Fruit fly (Drosophila melanogaster) whole organism, embryonic: ENCODE results near the gene CG11695.

ENCODE experiments used
- Abd-B ChIP-seq: fragments of 200-800 bp; sonication (Bioruptor generic); optimal IDR thresholded peaks from 2 replicates; lab custom pipeline; 2018; ENCODE audit warnings: missing biosample characterization, mild to moderate bottlenecking, missing genetic modification characterization, moderate library complexity
- Atf6 ChIP-seq: fragments of 200-800 bp; sonication (Bioruptor generic); IDR thresholded peaks from 2 replicates; pipeline ENCODE4 v1.3.6; 2022; ENCODE audit warnings: missing biosample characterization, missing genetic modification characterization
- B-H2 ChIP-seq: fragments of 200-800 bp; sonication (Bioruptor generic); optimal IDR thresholded peaks from 2 replicates; lab custom pipeline; 2018; ENCODE audit warnings: missing biosample characterization, mild to moderate bottlenecking, missing genetic modification characterization
- CG10654 ChIP-seq: fragments of 200-800 bp; sonication (Bioruptor generic); optimal IDR thresholded peaks from 2 replicates; lab custom pipeline; 2016; ENCODE audit warnings: missing biosample characterization, missing genetic modification characterization
- CG10959 ChIP-seq: fragments of 200-800 bp; sonication (Bioruptor generic); IDR thresholded peaks from 2 replicates; pipeline ENCODE4 v1.3.6; 2022; ENCODE audit warnings: missing biosample characterization, missing genetic modification characterization
- CG11398 ChIP-seq: fragments of 200-800 bp; sonication (Bioruptor generic); optimal IDR thresholded peaks from 2 replicates; lab custom pipeline; 2016; ENCODE audit warnings: missing biosample characterization, missing genetic modification characterization
- CG11456 ChIP-seq: fragments of 200-800 bp; sonication (Bioruptor generic); IDR thresholded peaks from 3 replicates; pipeline ENCODE4 v1.3.6; 2022; ENCODE audit warnings: missing biosample characterization, missing genetic modification characterization
- CG12219 ChIP-seq: fragments of 200-800 bp; sonication (Bioruptor generic); optimal IDR thresholded peaks from 3 replicates; lab custom pipeline; 2018; ENCODE audit warnings: missing biosample characterization, mild to moderate bottlenecking, missing genetic modification characterization
- CG12391 ChIP-seq: fragments of 200-800 bp; sonication (Bioruptor generic); optimal IDR thresholded peaks from 3 replicates; lab custom pipeline; 2018; ENCODE audit warnings: missing biosample characterization, mild to moderate bottlenecking, missing genetic modification characterization, moderate library complexity
- CG12659 ChIP-seq: fragments of 200-800 bp; sonication (Bioruptor generic); optimal IDR thresholded peaks from 3 replicates; lab custom pipeline; 2017; ENCODE audit warnings: mild to moderate bottlenecking, missing biosample characterization, missing genetic modification reagents, missing genetic modification characterization
- CG12942 ChIP-seq: fragments of 200-800 bp; sonication (Bioruptor generic); optimal IDR thresholded peaks from 3 replicates; lab custom pipeline; 2016; ENCODE audit warnings: missing biosample characterization, missing genetic modification characterization
- CG14860 ChIP-seq: fragments of 200-800 bp; sonication (Bioruptor generic); IDR thresholded peaks from 3 replicates; pipeline ENCODE4 v1.3.6; 2022; ENCODE audit warnings: missing biosample characterization, missing genetic modification characterization; ENCODE audit not compliant: partially characterized antibody
- CG15514 ChIP-seq: fragments of 200-800 bp; sonication (Bioruptor generic); optimal IDR thresholded peaks from 3 replicates; lab custom pipeline; 2017; ENCODE audit warnings: missing biosample characterization, missing genetic modification characterization, mild to moderate bottlenecking, moderate library complexity, missing genetic modification reagents
- CG18476 ChIP-seq: fragments of 200-800 bp; sonication (Bioruptor generic); optimal IDR thresholded peaks from 2 replicates; lab custom pipeline; 2016; ENCODE audit warnings: missing biosample characterization, mild to moderate bottlenecking, missing genetic modification characterization
- CG18764 ChIP-seq: fragments of 200-800 bp; sonication (Bioruptor generic); optimal IDR thresholded peaks from 3 replicates; lab custom pipeline; 2016; ENCODE audit warnings: missing biosample characterization, missing genetic modification characterization
- CG2199 ChIP-seq: fragments of 200-800 bp; sonication (Bioruptor generic); IDR thresholded peaks from 3 replicates; pipeline ENCODE4 v1.3.6; 2022; ENCODE audit warnings: missing biosample characterization, missing genetic modification characterization
- CG2202 ChIP-seq: fragments of 200-800 bp; sonication (Bioruptor generic); optimal IDR thresholded peaks from 2 replicates; lab custom pipeline; 2018; ENCODE audit warnings: missing biosample characterization, mild to moderate bottlenecking, missing genetic modification characterization
- CG4360 ChIP-seq: fragments of 200-800 bp; sonication (Bioruptor generic); IDR thresholded peaks from 2 replicates; pipeline ENCODE4 v1.3.6; 2022; ENCODE audit warnings: missing biosample characterization, missing genetic modification characterization
- CG4424 ChIP-seq: fragments of 200-800 bp; sonication (Bioruptor generic); optimal IDR thresholded peaks from 3 replicates; lab custom pipeline; 2016; ENCODE audit warnings: missing biosample characterization, missing genetic modification characterization
- CG5180 ChIP-seq: fragments of 200-800 bp; sonication (Bioruptor generic); optimal IDR thresholded peaks from 3 replicates; lab custom pipeline; 2017; ENCODE audit warnings: missing biosample characterization, missing genetic modification characterization, mild to moderate bottlenecking, moderate library complexity, missing genetic modification reagents
- CG7357 ChIP-seq: fragments of 200-800 bp; sonication (Bioruptor generic); IDR thresholded peaks from 3 replicates; pipeline ENCODE4 v1.3.6; 2022; ENCODE audit warnings: missing biosample characterization, missing genetic modification characterization
- CG8388 ChIP-seq: fragments of 200-800 bp; sonication (Bioruptor generic); optimal IDR thresholded peaks from 2 replicates; lab custom pipeline; 2019; ENCODE audit warnings: missing biosample characterization, mild to moderate bottlenecking, missing genetic modification characterization, moderate library complexity
- CG9817 ChIP-seq: fragments of 200-800 bp; sonication (Bioruptor generic); optimal IDR thresholded peaks from 2 replicates; lab custom pipeline; 2018; ENCODE audit warnings: missing biosample characterization, mild to moderate bottlenecking, missing genetic modification characterization, moderate library complexity
- D19A ChIP-seq: fragments of 200-800 bp; optimal IDR thresholded peaks from 3 replicates; lab custom pipeline; 2019; ENCODE audit warnings: missing biosample characterization, mild to moderate bottlenecking, missing genetic modification characterization, moderate library complexity
- Elba2 ChIP-seq: fragments of 200-800 bp; sonication (Bioruptor generic); optimal IDR thresholded peaks from 3 replicates; lab custom pipeline; 2016; ENCODE audit warnings: missing biosample characterization, missing genetic modification characterization
- Hmr ChIP-seq: fragments of 200-800 bp; sonication (Bioruptor generic); optimal IDR thresholded peaks from 3 replicates; lab custom pipeline; 2017; ENCODE audit warnings: mild to moderate bottlenecking, missing biosample characterization, missing genetic modification reagents, missing genetic modification characterization
- Jarid2 ChIP-seq: fragments of 200-800 bp; sonication (Bioruptor generic); optimal IDR thresholded peaks from 3 replicates; lab custom pipeline; 2017; ENCODE audit warnings: mild to moderate bottlenecking, missing biosample characterization, missing genetic modification reagents, missing genetic modification characterization
- Lpt ChIP-seq: fragments of >200 bp; optimal IDR thresholded peaks from 2 replicates; lab custom pipeline; 2018; ENCODE audit warnings: missing biosample characterization, missing genetic modification characterization
- Neu2 ChIP-seq: fragments of 200-800 bp; sonication (Bioruptor generic); optimal IDR thresholded peaks from 3 replicates; lab custom pipeline; 2016; ENCODE audit warnings: missing biosample characterization, missing genetic modification characterization, borderline replicate concordance
- Trl ChIP-seq, 3 experiments: fragments of >200 bp in 2 of 3; fragments of 200-800 bp in 1 of 3; sonication (Bioruptor generic) in 1 of 3; optimal IDR thresholded peaks; 2 replicates in 1 of 3; 3 replicates in 2 of 3; lab custom pipeline; 2016 to 2017; ENCODE audit warnings: missing biosample characterization in 1 of 3, missing genetic modification characterization in 1 of 3
- YL-1 ChIP-seq: fragments of 200-800 bp; sonication (Bioruptor generic); optimal IDR thresholded peaks from 3 replicates; lab custom pipeline; 2017; ENCODE audit warnings: missing biosample characterization, mild to moderate bottlenecking, missing genetic modification characterization
- bigmax ChIP-seq: fragments of 200-800 bp; sonication (Bioruptor generic); optimal IDR thresholded peaks from 2 replicates; lab custom pipeline; 2018; ENCODE audit warnings: missing biosample characterization, mild to moderate bottlenecking, missing genetic modification characterization
- crc ChIP-seq: fragments of 200-800 bp; sonication (Bioruptor generic); optimal IDR thresholded peaks from 2 replicates; lab custom pipeline; 2016; ENCODE audit warnings: missing biosample characterization, missing genetic modification characterization
- dati ChIP-seq: fragments of 200-800 bp; sonication (Bioruptor generic); IDR thresholded peaks from 2 replicates; pipeline ENCODE4 v1.3.6; 2022; ENCODE audit warnings: missing biosample characterization, missing genetic modification characterization
- fd64A ChIP-seq: fragments of 200-800 bp; sonication (Bioruptor generic); optimal IDR thresholded peaks from 3 replicates; lab custom pipeline; 2018; ENCODE audit warnings: missing biosample characterization, mild to moderate bottlenecking, missing genetic modification characterization
- fru ChIP-seq: fragments of >200 bp; optimal IDR thresholded peaks from 2 replicates; lab custom pipeline; 2017
- fu2 ChIP-seq: fragments of 200-800 bp; sonication (Bioruptor generic); optimal IDR thresholded peaks from 2 replicates; lab custom pipeline; 2016; ENCODE audit warnings: missing biosample characterization, missing genetic modification characterization
- gfzf ChIP-seq: fragments of 200-800 bp; sonication (Bioruptor generic); optimal IDR thresholded peaks from 2 replicates; lab custom pipeline; 2016; ENCODE audit warnings: missing biosample characterization, mild to moderate bottlenecking, missing genetic modification characterization, moderate library complexity
- gsb ChIP-seq: fragments of 200-800 bp; sonication (Bioruptor generic); IDR thresholded peaks from 2 replicates; pipeline ENCODE4 v1.3.6; 2022; ENCODE audit warnings: missing biosample characterization, missing genetic modification characterization
- ham ChIP-seq: fragments of 200-800 bp; sonication (Bioruptor generic); IDR thresholded peaks from 2 replicates; pipeline ENCODE4 v1.3.6; 2022; ENCODE audit warnings: missing biosample characterization, missing genetic modification characterization
- her ChIP-seq: fragments of 200-800 bp; sonication (Bioruptor generic); optimal IDR thresholded peaks from 2 replicates; lab custom pipeline; 2016; ENCODE audit warnings: missing biosample characterization, missing genetic modification characterization
- nom ChIP-seq: fragments of 200-800 bp; sonication (Bioruptor generic); optimal IDR thresholded peaks from 2 replicates; lab custom pipeline; 2017; ENCODE audit warnings: missing biosample characterization, missing genetic modification characterization, mild to moderate bottlenecking, moderate library complexity, missing genetic modification reagents
- pum ChIP-seq: fragments of 200-800 bp; sonication (Bioruptor generic); optimal IDR thresholded peaks from 2 replicates; lab custom pipeline; 2016; ENCODE audit warnings: missing biosample characterization, missing genetic modification characterization
- run ChIP-seq: fragments of 200-800 bp; sonication (Bioruptor generic); optimal IDR thresholded peaks from 3 replicates; lab custom pipeline; 2018; ENCODE audit warnings: missing biosample characterization, mild to moderate bottlenecking, missing genetic modification characterization
- salm ChIP-seq: fragments of 200-800 bp; sonication (Bioruptor generic); optimal IDR thresholded peaks from 2 replicates; lab custom pipeline; 2018; ENCODE audit warnings: missing biosample characterization, mild to moderate bottlenecking, missing genetic modification characterization
- sim ChIP-seq: fragments of 200-800 bp; sonication (Bioruptor generic); IDR thresholded peaks from 2 replicates; pipeline ENCODE4 v1.3.6; 2022; ENCODE audit warnings: missing biosample characterization, missing genetic modification characterization
- slbo ChIP-seq: fragments of 200-800 bp; sonication (Bioruptor generic); IDR thresholded peaks from 2 replicates; pipeline ENCODE4 v1.3.6; 2022; ENCODE audit warnings: missing biosample characterization, missing genetic modification characterization
- so ChIP-seq: fragments of 200-800 bp; sonication (Bioruptor generic); IDR thresholded peaks from 3 replicates; pipeline ENCODE4 v1.3.6; 2022; ENCODE audit warnings: missing biosample characterization, missing genetic modification characterization
- stc ChIP-seq: fragments of 200-800 bp; sonication (Bioruptor generic); IDR thresholded peaks from 2 replicates; pipeline ENCODE4 v1.3.6; 2022; ENCODE audit warnings: missing biosample characterization, missing genetic modification characterization
- ttk ChIP-seq: fragments of 200-800 bp; sonication (Bioruptor generic); IDR thresholded peaks from 2 replicates; pipeline ENCODE4 v2.1.2; 2022; ENCODE audit warnings: missing biosample characterization, missing genetic modification characterization

The CG11695 gene

dm6 chrX:11621866-11622648 is 45.4 kb downstream of the CG11695 start, which contains the start of gene Ptp10D (continued):
- no peak for TF ChIP-seq CG4424
- no peak for TF ChIP-seq ttk (GFP tag; lab: Robert Waterston, UW)
- TF ChIP-seq CG9817 (tag; lab: Kevin White, UChicago) = no peak
- no peak for TF ChIP-seq Neu2 (GFP tag; lab: Kevin White, UChicago)
- no peak for TF ChIP-seq ham (GFP tag; lab: Robert Waterston, UW)
- TF ChIP-seq her (GFP tag; lab: Kevin White, UChicago) = peak; percentile 45
- TF ChIP-seq CG18764 (GFP tag; lab: Kevin White, UChicago) = no peak
- TF ChIP-seq so (GFP tag; lab: Robert Waterston, UW) = peak; percentile 52; the same call in 1 of the 3 replicates
- no peak for TF ChIP-seq fru (lab: Kevin White, UChicago)
- TF ChIP-seq Abd-B (GFP tag; lab: Kevin White, UChicago) = no peak
- no peak for TF ChIP-seq crc (GFP tag; lab: Kevin White, UChicago)
- no peak for TF ChIP-seq CG10959 (GFP tag; lab: Robert Waterston, UW)
- TF ChIP-seq fd64A = no peak
- peak; percentile 73 for TF ChIP-seq CG12659 (GFP tag; lab: Kevin White, UChicago)
- no peak for TF ChIP-seq CG4360 (GFP tag; lab: Robert Waterston, UW)
- TF ChIP-seq fu2 (GFP tag; lab: Kevin White, UChicago) = no peak
- no peak for TF ChIP-seq dati (GFP tag; lab: Robert Waterston, UW)
- TF ChIP-seq bigmax (GFP tag; lab: Kevin White, UChicago) = no peak
- no peak for TF ChIP-seq Lpt (GFP tag; lab: Kevin White, UChicago)
- TF ChIP-seq CG7357 (GFP tag; lab: Robert Waterston, UW) = no peak
- TF ChIP-seq CG8388 = no peak
- TF ChIP-seq CG12942 = no peak
- peak; percentile 97 for TF ChIP-seq Jarid2 (GFP tag; lab: Kevin White, UChicago)
- no peak for TF ChIP-seq CG10654 (GFP tag; lab: Kevin White, UChicago)
- TF ChIP-seq CG14860 (GFP tag; lab: Robert Waterston, UW) = peak; percentile 77
- no peak for TF ChIP-seq CG11398 (GFP tag; lab: Kevin White, UChicago)
- no peak for TF ChIP-seq pum (GFP tag; lab: Kevin White, UChicago)
- TF ChIP-seq CG15514 (GFP tag; lab: Kevin White, UChicago) = peak; percentile 99
- no peak for TF ChIP-seq gsb
- no peak for TF ChIP-seq CG12391 (tag; lab: Kevin White, UChicago)
- TF ChIP-seq gfzf = peak; percentile 0
- TF ChIP-seq CG2202 (tag; lab: Kevin White, UChicago) = no peak
- peak; percentile 7 for TF ChIP-seq YL-1 (GFP tag; lab: Kevin White, UChicago)
- TF ChIP-seq D19A (tag; lab: Kevin White, UChicago) = no peak
- TF ChIP-seq slbo (GFP tag; lab: Robert Waterston, UW) = 0 out of 2 replicates have a peak, but pooled peaks have one; percentile 30
- TF ChIP-seq Atf6 (GFP tag; lab: Robert Waterston, UW) = no peak
- TF ChIP-seq sim = 0 out of 2 replicates have a peak, but pooled peaks have one; percentile 47
- TF ChIP-seq B-H2 (GFP tag; lab: Kevin White, UChicago) = peak; percentile 45
- no peak for TF ChIP-seq CG18476 (GFP tag; lab: Kevin White, UChicago)
- TF ChIP-seq salm = no peak
- no peak for TF ChIP-seq Trl (optimal IDR thresholded peaks at IDR 0.05; lab: Kevin White, UChicago)
- no peak for TF ChIP-seq Trl (GFP tag; optimal IDR thresholded peaks at IDR 0.05; lab: Kevin White, UChicago)
- no peak for TF ChIP-seq Elba2 (GFP tag; lab: Kevin White, UChicago)
- TF ChIP-seq CG5180 = no peak
- TF ChIP-seq CG2199 (GFP tag; lab: Robert Waterston, UW) = peak; percentile 75; the same call in 1 of the 3 replicates
- no peak for TF ChIP-seq stc (GFP tag; lab: Robert Waterston, UW)
- TF ChIP-seq run = no peak
- no peak for TF ChIP-seq CG12219 (GFP tag; lab: Kevin White, UChicago)
- peak; percentile 47 for TF ChIP-seq Hmr
- 0 out of 3 replicates have a peak, but pooled peaks have one; percentile 26 for TF ChIP-seq CG11456 (GFP tag; lab: Robert Waterston, UW)
- TF ChIP-seq nom = peak; percentile 68
